Fruit fly (Drosophila melanogaster): ENCODE measurements around the gene Dop2R.
A peak's percentile ranks its signal among the peaks of the same experiment; 100 is the strongest.
"Not testable (repeated sequence)": the region's sequence is repeated elsewhere in the genome, so short reads cannot be mapped to it uniquely, and the experiment has no call there.

Dop2R gene

dm6 chrX:19964215-19964614 is 98.3 kb downstream of the Dop2R start (continued):
- TF ChIP-seq Gug (GFP tag; IDR thresholded peaks at IDR 0.05) = no peak
- peak; percentile 32; the same call in 1 of the 3 replicates for TF ChIP-seq CG6163 (GFP tag; IDR thresholded peaks at IDR 0.05)
- TF ChIP-seq vri (GFP tag; optimal IDR thresholded peaks at IDR 0.05) = peak; percentile 55
- peak; percentile 43 for TF ChIP-seq achi (GFP tag; optimal IDR thresholded peaks at IDR 0.05)
- TF ChIP-seq Hr39 (GFP tag; optimal IDR thresholded peaks at IDR 0.05) = peak; percentile 63
- no peak for TF ChIP-seq Lpt (GFP tag; optimal IDR thresholded peaks at IDR 0.05)
- TF ChIP-seq ss (GFP tag; optimal IDR thresholded peaks at IDR 0.05) = no peak
- no peak for TF ChIP-seq CG6808 (GFP tag; optimal IDR thresholded peaks at IDR 0.05)
- TF ChIP-seq net (GFP tag; optimal IDR thresholded peaks at IDR 0.05) = peak; percentile 34
- TF ChIP-seq esn (GFP tag; optimal IDR thresholded peaks at IDR 0.05) = peak; percentile 55

DNA sequence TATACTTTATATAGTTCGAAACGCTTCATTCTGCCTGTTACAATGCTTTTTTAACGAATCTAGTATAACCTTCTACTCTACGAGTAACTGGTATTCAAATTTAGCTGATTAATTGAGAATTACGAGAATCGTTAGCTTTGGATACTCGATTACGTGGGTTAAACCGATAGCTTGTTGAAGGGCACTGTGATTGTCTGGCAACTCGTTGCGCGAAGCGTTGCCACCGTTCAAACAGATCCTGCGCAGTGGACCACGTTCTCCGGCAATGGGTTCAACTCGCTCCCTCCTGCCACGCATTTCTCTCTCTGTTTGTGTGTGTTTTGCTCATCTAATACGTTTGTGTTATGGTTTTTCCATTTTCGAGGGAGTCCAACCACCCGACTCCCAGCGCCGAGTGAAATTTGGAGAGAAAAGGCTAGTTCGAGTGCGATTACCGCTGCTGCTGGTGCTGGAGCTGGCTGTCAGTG is 101.6 kb downstream of the Dop2R start, which contains the start of gene Nep3:
Gene Nep3 (plus strand): TSS at position 417 of the 467 bp plus-strand sequence.
- TF ChIP-seq Lpt (GFP tag; optimal IDR thresholded peaks at IDR 0.05) (no peak), ss (GFP tag; optimal IDR thresholded peaks at IDR 0.05) (no peak), CG6276 (GFP tag; optimal IDR thresholded peaks at IDR 0.05) (no peak), CG4318 (GFP tag; optimal IDR thresholded peaks at IDR 0.05) (no peak), Hr38 (GFP tag; optimal IDR thresholded peaks at IDR 0.05) (no peak), dsx (GFP tag; optimal IDR thresholded peaks at IDR 0.05; ENCODE audit: poor library complexity, severe bottlenecking) (no peak), CG6163 (GFP tag; IDR thresholded peaks at IDR 0.05) (no peak), Eip75B (GFP tag; optimal IDR thresholded peaks at IDR 0.05) (no peak), Ets21C (GFP tag; optimal IDR thresholded peaks at IDR 0.05) (no peak), CG11902 (GFP tag; optimal IDR thresholded peaks at IDR 0.05) (no peak), fd85E (GFP tag; optimal IDR thresholded peaks at IDR 0.05) (no peak), Eip78C (GFP tag) (no peak), CG1621 (tag; optimal IDR thresholded peaks at IDR 0.05) (no peak), CG15336 (GFP tag; IDR thresholded peaks at IDR 0.05) (no peak), CG6854 (GFP tag; optimal IDR thresholded peaks at IDR 0.05) (no peak), CG6792 (GFP tag; optimal IDR thresholded peaks at IDR 0.05) (no peak), salr (GFP tag; optimal IDR thresholded peaks at IDR 0.05) (no peak), net (GFP tag; optimal IDR thresholded peaks at IDR 0.05) (no peak), achi (GFP tag; optimal IDR thresholded peaks at IDR 0.05) (no peak), CG7368 (GFP tag; optimal IDR thresholded peaks at IDR 0.05) (no peak)

DNA sequence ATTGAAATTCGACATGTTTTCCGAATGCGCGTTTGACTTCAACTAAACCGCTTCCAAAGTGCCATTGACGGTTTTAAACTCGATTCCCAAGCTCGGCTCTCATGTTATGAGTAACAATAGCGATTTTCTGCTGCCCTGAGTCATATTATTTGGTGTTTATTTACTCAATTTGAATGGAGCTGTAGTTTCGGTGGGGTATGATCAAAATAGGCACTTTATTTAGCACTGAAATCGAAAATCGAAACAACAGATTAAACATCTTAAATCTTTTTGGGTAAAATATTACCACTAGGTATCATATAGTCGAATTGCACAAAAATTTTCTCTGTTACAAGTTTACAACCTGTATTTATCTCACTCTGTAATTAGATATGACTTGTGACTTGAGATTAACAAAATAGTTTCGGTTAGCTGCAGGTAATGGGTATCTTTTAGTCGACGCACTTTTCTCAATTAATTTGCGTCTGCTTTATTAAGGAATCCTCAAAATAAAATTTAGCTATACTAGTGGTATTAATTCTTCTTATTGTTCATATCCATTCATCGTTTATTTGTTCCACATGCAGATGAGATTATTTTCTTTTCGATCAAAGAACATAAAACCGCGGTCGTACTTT is 103.0 kb downstream of the Dop2R start, which contains the start of gene CG12655:
Gene CG12655 (minus strand): TSS at position 51 of the 617 bp plus-strand sequence.
- no peak for TF ChIP-seq pdm3 (GFP tag; optimal IDR thresholded peaks at IDR 0.05)
- no peak for TF ChIP-seq Sox14 (GFP tag; optimal IDR thresholded peaks at IDR 0.05)
- TF ChIP-seq fkh (GFP tag; optimal IDR thresholded peaks at IDR 0.05) = no peak
- no peak for TF ChIP-seq Hr4 (GFP tag; optimal IDR thresholded peaks at IDR 0.05)
- no peak for TF ChIP-seq CG11902 (GFP tag; optimal IDR thresholded peaks at IDR 0.05)
- TF ChIP-seq CG34406 (GFP tag; optimal IDR thresholded peaks at IDR 0.05) = no peak
- no peak for TF ChIP-seq CG15336 (GFP tag; IDR thresholded peaks at IDR 0.05)
- no peak for TF ChIP-seq cyc (GFP tag; optimal IDR thresholded peaks at IDR 0.05)
- no peak for TF ChIP-seq vri (GFP tag; optimal IDR thresholded peaks at IDR 0.05)
- TF ChIP-seq CG32006 (GFP tag; optimal IDR thresholded peaks at IDR 0.05) = no peak
- no peak for TF ChIP-seq Blimp-1 (GFP tag; optimal IDR thresholded peaks at IDR 0.05)

DNA sequence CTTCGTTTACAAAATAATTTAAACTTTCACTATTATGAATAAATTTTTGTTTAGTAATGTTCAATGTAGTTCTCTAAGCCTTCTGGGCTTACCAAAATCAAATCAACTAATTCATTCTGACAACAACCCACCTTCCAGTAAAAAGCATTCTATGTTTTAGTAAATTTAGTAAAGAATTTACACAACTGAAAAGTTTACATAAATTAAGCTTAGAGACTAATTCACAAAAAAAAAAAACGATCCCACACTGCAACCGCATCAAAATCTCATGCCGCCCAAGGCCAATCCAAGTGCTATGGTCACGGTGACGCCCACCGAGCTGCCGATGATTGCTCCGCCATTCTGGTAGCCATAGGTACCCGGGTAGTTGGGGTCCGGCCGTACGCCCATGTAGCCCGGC is 104.3 kb downstream of the Dop2R start, which contains the start of gene CG43784:
Gene CG43784 (minus strand): TSS at position 101 of the 400 bp plus-strand sequence.
- not testable (repeated sequence) for TF ChIP-seq fkh, CG32006, CG6854 (GFP tag; optimal IDR thresholded peaks at IDR 0.05)
